Fruit fly (Drosophila melanogaster) S2 (cell line): ENCODE results near the gene AspRS-m.

Source experiments
- CG8478 ChIP-seq: fragments of >200 bp; optimal IDR thresholded peaks from 2 replicates; lab custom pipeline; 2018
- CTCF ChIP-seq, 2 experiments: fragments of >200 bp; optimal IDR thresholded peaks; 2 replicates each; lab custom pipeline; 2018

dm6 chr2L:16861126-16861525 is 34.2 kb downstream of the AspRS-m start, which contains the start of gene CG6012:
- no peak for TF ChIP-seq CG8478 (lab: Kevin White, UChicago)
- TF ChIP-seq CTCF (optimal IDR thresholded peaks at IDR 0.05; lab: Kevin White, UChicago): no peak
